Fruit fly (Drosophila melanogaster): Measurements from ENCODE around the gene CG17636.

CG17636 gene

DNA sequence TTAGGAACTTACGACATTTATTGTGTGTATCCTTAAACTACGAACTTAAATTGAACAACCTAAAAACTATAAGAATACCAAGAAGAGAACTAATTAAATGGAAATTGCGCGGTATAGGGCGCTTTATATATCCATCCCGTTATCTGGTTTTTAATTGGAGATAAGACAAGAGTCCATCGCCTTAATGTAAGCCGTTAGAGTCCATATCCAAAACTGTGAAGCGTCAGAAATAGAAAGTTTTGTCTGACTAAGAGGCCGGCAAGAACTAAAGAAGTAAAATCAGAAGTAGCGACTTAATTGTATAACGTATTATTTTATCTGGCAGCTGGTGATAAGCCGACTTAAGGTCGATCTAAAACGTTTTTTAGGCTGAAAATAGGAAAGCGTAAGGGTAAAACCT lies at the start of gene CG17636:
Gene CG17636, minus strand, starts transcription at position 101 of the 400 bp plus-strand sequence.
- no peak for TF ChIP-seq N (GFP tag; optimal IDR thresholded peaks at IDR 0.05)
- TF ChIP-seq CG9705 (GFP tag; optimal IDR thresholded peaks at IDR 0.05) = no peak
- no peak for TF ChIP-seq jim (GFP tag; optimal IDR thresholded peaks at IDR 0.05)
- TF ChIP-seq OdsH (GFP tag; optimal IDR thresholded peaks at IDR 0.05) = no peak
- no peak for TF ChIP-seq foxo (GFP tag; optimal IDR thresholded peaks at IDR 0.05)
- TF ChIP-seq woc (GFP tag; optimal IDR thresholded peaks at IDR 0.05) = no peak
- no peak for TF ChIP-seq Mio (GFP tag; optimal IDR thresholded peaks at IDR 0.05)
- no peak for TF ChIP-seq Dfd (GFP tag; optimal IDR thresholded peaks at IDR 0.05)
- no peak for TF ChIP-seq Jra (GFP tag; optimal IDR thresholded peaks at IDR 0.05)
- no peak for TF ChIP-seq h (GFP tag; optimal IDR thresholded peaks at IDR 0.05)
- TF ChIP-seq Vsx2 (GFP tag; optimal IDR thresholded peaks at IDR 0.05; ENCODE audit: partially characterized antibody) = no peak
- no peak for TF ChIP-seq sage (GFP tag; optimal IDR thresholded peaks at IDR 0.05)
- no peak for TF ChIP-seq HLH106 (tag; optimal IDR thresholded peaks at IDR 0.05)
- no peak for TF ChIP-seq psq (GFP tag; optimal IDR thresholded peaks at IDR 0.05)

dm6 chrX:175542-176197 lies 49.2 kb upstream of the CG17636 start:
- peak in 1 of 2 experiments; percentile 77 for TF ChIP-seq foxo (GFP tag; optimal IDR thresholded peaks at IDR 0.05)
- no peak for TF ChIP-seq dsf (GFP tag; optimal IDR thresholded peaks at IDR 0.05; ENCODE audit: borderline replicate concordance)
- TF ChIP-seq usp (GFP tag; optimal IDR thresholded peaks at IDR 0.05) = no peak
- TF ChIP-seq sv (GFP tag; optimal IDR thresholded peaks at IDR 0.05) = no peak
- peak; percentile 88 for TF ChIP-seq fru (GFP tag; optimal IDR thresholded peaks at IDR 0.05)
- TF ChIP-seq ey (GFP tag; optimal IDR thresholded peaks at IDR 0.05) = peak; percentile 82
- peak; percentile 46 for TF ChIP-seq sage (GFP tag; optimal IDR thresholded peaks at IDR 0.05)
- no peak for TF ChIP-seq pan (optimal IDR thresholded peaks at IDR 0.05)
- TF ChIP-seq Jra (GFP tag; optimal IDR thresholded peaks at IDR 0.05) = no peak
- TF ChIP-seq Vsx2 (GFP tag; optimal IDR thresholded peaks at IDR 0.05; ENCODE audit: partially characterized antibody) = no peak
- no peak for TF ChIP-seq CrebA (GFP tag; optimal IDR thresholded peaks at IDR 0.05; ENCODE audit: borderline replicate concordance)
- TF ChIP-seq CG9705 (GFP tag; optimal IDR thresholded peaks at IDR 0.05) = peak; percentile 63
- TF ChIP-seq Sp1 (GFP tag; optimal IDR thresholded peaks at IDR 0.05) = peak; percentile 80
- peak; percentile 76 for TF ChIP-seq psq (GFP tag; optimal IDR thresholded peaks at IDR 0.05)
- no peak for TF ChIP-seq Dif (GFP tag; optimal IDR thresholded peaks at IDR 0.05; ENCODE audit: partially characterized antibody)
- peak; percentile 84 for TF ChIP-seq woc (GFP tag; optimal IDR thresholded peaks at IDR 0.05)
- peak; percentile 72 for TF ChIP-seq br (GFP tag; optimal IDR thresholded peaks at IDR 0.05)
- no peak for TF ChIP-seq GATAd (GFP tag; optimal IDR thresholded peaks at IDR 0.05)
- TF ChIP-seq OdsH (GFP tag; optimal IDR thresholded peaks at IDR 0.05) = peak; percentile 81
- no peak for TF ChIP-seq N (GFP tag; optimal IDR thresholded peaks at IDR 0.05)
- peak; percentile 83 for TF ChIP-seq HLH106 (tag; optimal IDR thresholded peaks at IDR 0.05)
- no peak for TF ChIP-seq Myc (optimal IDR thresholded peaks at IDR 0.05)
- peak; percentile 67 for TF ChIP-seq Hnf4 (GFP tag; optimal IDR thresholded peaks at IDR 0.05)
- TF ChIP-seq h (GFP tag; optimal IDR thresholded peaks at IDR 0.05) = peak; percentile 88
- no peak for TF ChIP-seq dl (GFP tag; optimal IDR thresholded peaks at IDR 0.05; ENCODE audit: insufficient read depth in 1 of 2, partially characterized antibody in 2 of 2)
- peak; percentile 32 for TF ChIP-seq brk (GFP tag; optimal IDR thresholded peaks at IDR 0.05)
- TF ChIP-seq rgr (GFP tag; optimal IDR thresholded peaks at IDR 0.05) = peak; percentile 77
- TF ChIP-seq tai (GFP tag; optimal IDR thresholded peaks at IDR 0.05) = peak; percentile 48
- TF ChIP-seq Mio (GFP tag; optimal IDR thresholded peaks at IDR 0.05) = no peak
- TF ChIP-seq Abd-B (GFP tag; optimal IDR thresholded peaks at IDR 0.05) = no peak
- no peak for TF ChIP-seq Hr78 (GFP tag; optimal IDR thresholded peaks at IDR 0.05)
- no peak for TF ChIP-seq lola (GFP tag; optimal IDR thresholded peaks at IDR 0.05)
- no peak for TF ChIP-seq jim (GFP tag; optimal IDR thresholded peaks at IDR 0.05)
- no peak for TF ChIP-seq Rel (GFP tag; optimal IDR thresholded peaks at IDR 0.05)
- TF ChIP-seq Rel (tag; optimal IDR thresholded peaks at IDR 0.05) = peak; percentile 40
- TF ChIP-seq CG32264 (GFP tag; optimal IDR thresholded peaks at IDR 0.05) = peak; percentile 55
- peak; percentile 58 for TF ChIP-seq dmrt93B (GFP tag; optimal IDR thresholded peaks at IDR 0.05)
- TF ChIP-seq Hr83 (GFP tag; optimal IDR thresholded peaks at IDR 0.05; ENCODE audit: poor library complexity, severe bottlenecking) = no peak
- no peak for TF ChIP-seq Dfd (GFP tag; optimal IDR thresholded peaks at IDR 0.05)
